Worm (Caenorhabditis elegans): ENCODE results near the gene mog-3.

DNA sequence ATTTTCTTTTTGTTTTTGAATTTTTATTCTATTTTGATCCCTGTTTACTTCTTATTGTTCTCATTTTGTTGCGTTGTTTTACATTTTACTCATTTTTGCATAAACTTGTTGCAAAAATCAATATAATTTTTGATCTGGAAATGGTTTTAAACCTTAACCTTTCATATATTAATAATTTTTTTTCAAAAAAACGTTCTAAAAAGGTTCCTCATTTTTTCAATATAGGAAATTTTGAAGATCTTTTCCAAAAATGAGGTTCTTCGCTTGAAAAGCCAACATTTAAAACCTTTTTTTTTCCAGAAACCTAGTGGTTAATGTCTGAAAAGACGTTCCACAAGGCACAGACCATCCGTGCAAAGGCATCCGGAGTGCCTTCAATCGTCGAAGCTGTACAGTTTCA is 48.0 kb upstream of the mog-3 start, which contains the start of gene gop-3:
- TF ChIP-seq skn-1 (tag; optimal IDR thresholded peaks at IDR 0.05) (no peak), rnt-1 (tag; optimal IDR thresholded peaks at IDR 0.05) (no peak), unc-98 (GFP tag; IDR thresholded peaks at IDR 0.05) (no peak), ceh-82 (tag; optimal IDR thresholded peaks at IDR 0.05) (no peak), lin-39 (tag; optimal IDR thresholded peaks at IDR 0.05) (no peak), dsc-1 (tag; optimal IDR thresholded peaks at IDR 0.05) (no peak), mdl-1 (tag; optimal IDR thresholded peaks at IDR 0.05) (no peak), tbx-2 (tag; optimal IDR thresholded peaks at IDR 0.05) (no peak), unc-130 (tag; optimal IDR thresholded peaks at IDR 0.05) (no peak), dpl-1 (GFP tag; optimal IDR thresholded peaks at IDR 0.05) (no peak), swsn-7 (tag; optimal IDR thresholded peaks at IDR 0.05) (no peak), pqm-1 (tag; optimal IDR thresholded peaks at IDR 0.05) (no peak)
